ENCODE assay signal across 6 worm cellular contexts in the genomic region with DNA sequence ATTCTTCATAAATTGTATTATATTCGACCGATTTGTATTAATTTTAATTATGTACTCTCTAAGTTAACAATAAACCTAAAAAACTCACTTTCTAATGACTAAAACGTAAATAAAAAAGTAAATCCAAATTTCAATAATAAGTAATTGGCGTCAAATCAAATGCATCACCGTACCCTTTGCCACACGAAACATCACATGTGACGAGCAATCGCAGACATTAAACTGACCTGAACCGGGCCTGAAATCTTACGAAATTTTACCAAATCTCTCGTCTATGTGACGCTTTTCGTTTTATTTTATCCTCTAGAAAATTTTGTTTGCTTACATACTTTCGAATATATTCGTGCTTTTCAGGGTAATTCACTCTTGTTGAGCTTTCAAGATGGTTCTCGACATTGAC.
TF ChIP-seq lines count a peak whose summit lies in the region.

A gene (minus strand): TSS at position 131 of the 400 bp plus-strand sequence.
A gene (plus strand): TSS at position 355 of the 400 bp plus-strand sequence.

TF ChIP-seq in whole organism, L1 larva, 84 proteins besides CTCF, POLR2A, EP300 and RAD21 (continues in another document):
- TF ChIP-seq zag-1 (tag; optimal IDR thresholded peaks at IDR 0.05; lab: Kevin White, UChicago) (no peak), mdl-1 (tag; optimal IDR thresholded peaks at IDR 0.05; lab: Kevin White, UChicago) (peak in 1 of 2 experiments; percentile 12), lir-3 (tag; optimal IDR thresholded peaks at IDR 0.05; lab: Kevin White, UChicago; ENCODE audit: poor library complexity) (no peak), vab-15 (tag; optimal IDR thresholded peaks at IDR 0.05; lab: Kevin White, UChicago) (no peak), nhr-77 (tag; optimal IDR thresholded peaks at IDR 0.05; lab: Kevin White, UChicago) (no peak), hlh-4 (tag; optimal IDR thresholded peaks at IDR 0.05; lab: Kevin White, UChicago) (no peak), lin-35 (GFP tag; optimal IDR thresholded peaks at IDR 0.05; lab: Kevin White, UChicago) (peak; percentile 31 to 47), mep-1 (tag; optimal IDR thresholded peaks at IDR 0.05; lab: Kevin White, UChicago) (no peak), xbp-1 (tag; optimal IDR thresholded peaks at IDR 0.05; lab: Kevin White, UChicago) (no peak), jun-1 (tag; optimal IDR thresholded peaks at IDR 0.05; lab: Kevin White, UChicago) (no peak), nhr-11 (tag; optimal IDR thresholded peaks at IDR 0.05; lab: Kevin White, UChicago) (no peak), efl-1 (optimal IDR thresholded peaks at IDR 0.05; lab: Kevin White, UChicago) (peak; percentile 37 to 44), efl-1 (GFP tag; optimal IDR thresholded peaks at IDR 0.05 in 1 of 2; lab: Kevin White, UChicago) (peak; percentile 27 to 94), egl-27 (tag; optimal IDR thresholded peaks at IDR 0.05; lab: Kevin White, UChicago) (no peak)

TF ChIP-seq in whole organism, L2 larva, 48 proteins besides CTCF, POLR2A, EP300 and RAD21:
- TF ChIP-seq nhr-129 (tag; optimal IDR thresholded peaks at IDR 0.05; lab: Kevin White, UChicago) (peak; percentile 88), peb-1 (tag; optimal IDR thresholded peaks at IDR 0.05; lab: Kevin White, UChicago) (no peak), lin-13 (GFP tag; optimal IDR thresholded peaks at IDR 0.05; lab: Kevin White, UChicago) (no peak), C34F6.9 (tag; optimal IDR thresholded peaks at IDR 0.05; lab: Kevin White, UChicago) (peak; percentile 18), crh-2 (tag; optimal IDR thresholded peaks at IDR 0.05; lab: Kevin White, UChicago) (peak; percentile 32), lsy-2 (tag; optimal IDR thresholded peaks at IDR 0.05; lab: Kevin White, UChicago) (peak; percentile 58 to 92)

TF ChIP-seq in whole organism, L3 larva, 47 proteins besides CTCF, POLR2A, EP300 and RAD21:
- TF ChIP-seq hmg-11 (tag; optimal IDR thresholded peaks at IDR 0.05; lab: Kevin White, UChicago), result peak; percentile 42
- peak; percentile 4 for TF ChIP-seq egl-5 (tag; optimal IDR thresholded peaks at IDR 0.05; lab: Kevin White, UChicago)
- TF ChIP-seq eor-1 (tag; optimal IDR thresholded peaks at IDR 0.05; lab: Kevin White, UChicago), result no peak
- no peak for TF ChIP-seq skn-1 (tag; optimal IDR thresholded peaks at IDR 0.05; lab: Kevin White, UChicago)
- TF ChIP-seq lin-15B (tag; optimal IDR thresholded peaks at IDR 0.05; lab: Kevin White, UChicago), result peak; percentile 43
- TF ChIP-seq nfya-1 (tag; optimal IDR thresholded peaks at IDR 0.05; lab: Kevin White, UChicago; ENCODE audit: insufficient read depth), result peak; percentile 48
- no peak for TF ChIP-seq ceh-82 (tag; optimal IDR thresholded peaks at IDR 0.05; lab: Kevin White, UChicago)
- peak; percentile 49 for TF ChIP-seq pha-4 (tag; optimal IDR thresholded peaks at IDR 0.05; lab: Kevin White, UChicago)
- TF ChIP-seq nhr-23 (tag; optimal IDR thresholded peaks at IDR 0.05; lab: Kevin White, UChicago), result no peak
- TF ChIP-seq R02D3.7 (tag; optimal IDR thresholded peaks at IDR 0.05; lab: Kevin White, UChicago), result no peak

TF ChIP-seq in whole organism, L4 larva, 104 proteins besides CTCF, POLR2A, EP300 and RAD21:
- TF ChIP-seq lir-3 (tag; optimal IDR thresholded peaks at IDR 0.05; lab: Kevin White, UChicago) (no peak), mes-2 (tag; optimal IDR thresholded peaks at IDR 0.05; lab: Kevin White, UChicago; ENCODE audit: poor library complexity, severe bottlenecking) (peak; percentile 44), lsy-2 (tag; optimal IDR thresholded peaks at IDR 0.05; lab: Kevin White, UChicago) (peak in 1 of 2 experiments; percentile 90), hmg-1.1 (GFP tag; IDR thresholded peaks at IDR 0.05; lab: Robert Waterston, UW) (no peak), zip-2 (tag; optimal IDR thresholded peaks at IDR 0.05; lab: Kevin White, UChicago) (peak; percentile 86)

TF ChIP-seq in whole organism, mixed stage, embryonic, 35 proteins besides CTCF, POLR2A, EP300 and RAD21:
- TF ChIP-seq sptf-1 (tag; optimal IDR thresholded peaks at IDR 0.05; lab: Kevin White, UChicago) (no peak), hlh-1 (tag; optimal IDR thresholded peaks at IDR 0.05; lab: Kevin White, UChicago) (no peak), ztf-11 (tag; optimal IDR thresholded peaks at IDR 0.05; lab: Kevin White, UChicago) (no peak), lsy-2 (tag; optimal IDR thresholded peaks at IDR 0.05; lab: Kevin White, UChicago) (peak; percentile 90), cnd-1 (tag; optimal IDR thresholded peaks at IDR 0.05; lab: Kevin White, UChicago) (no peak), nhr-12 (tag; optimal IDR thresholded peaks at IDR 0.05; lab: Kevin White, UChicago) (no peak)
TF ChIP-seq in whole organism, mixed stage, embryonic: peak in this region for 1.

TF ChIP-seq in whole organism, young adult, 124 proteins besides CTCF, POLR2A, EP300 and RAD21:
- no peak; the same call in 1 of the 2 replicates for TF ChIP-seq cebp-1 (GFP tag; IDR thresholded peaks at IDR 0.05; lab: Robert Waterston, UW)
- peak; percentile 73 for TF ChIP-seq cebp-1 (tag; optimal IDR thresholded peaks at IDR 0.05; lab: Kevin White, UChicago)
- TF ChIP-seq lsl-1 (GFP tag; optimal IDR thresholded peaks at IDR 0.05; lab: Kevin White, UChicago), result peak; percentile 51
- TF ChIP-seq T26A5.8 (tag; optimal IDR thresholded peaks at IDR 0.05; lab: Kevin White, UChicago), result no peak
- no peak for TF ChIP-seq snpc-4 (GFP tag; optimal IDR thresholded peaks at IDR 0.05; lab: Kevin White, UChicago)
- TF ChIP-seq snpc-4 (tag; optimal IDR thresholded peaks at IDR 0.05; lab: Kevin White, UChicago), result peak in 1 of 4 experiments; percentile 16
